Worm (Caenorhabditis elegans): ENCODE measurements around the gene Y57A10A.31.
A peak's percentile ranks its signal among the peaks of the same experiment; 100 is the strongest.

Gene Y57A10A.31

ce11 chrII:12260538-12260937 lies 28.6 kb upstream of the Y57A10A.31 start:
- TF ChIP-seq C16A3.4 (tag; optimal IDR thresholded peaks at IDR 0.05) (no peak), ceh-90 (tag; optimal IDR thresholded peaks at IDR 0.05) (no peak), C04F5.9 (tag; optimal IDR thresholded peaks at IDR 0.05) (no peak), C34B4.2 (tag; optimal IDR thresholded peaks at IDR 0.05) (no peak), ceh-8 (GFP tag; optimal IDR thresholded peaks at IDR 0.05) (peak; percentile 58), lir-3 (tag; optimal IDR thresholded peaks at IDR 0.05; ENCODE audit: poor library complexity) (no peak), vab-15 (tag; optimal IDR thresholded peaks at IDR 0.05) (no peak), nhr-47 (tag; optimal IDR thresholded peaks at IDR 0.05) (peak; percentile 29), ces-1 (GFP tag; optimal IDR thresholded peaks at IDR 0.05) (no peak), fkh-8 (tag; optimal IDR thresholded peaks at IDR 0.05) (peak; percentile 83), nhr-71 (tag; optimal IDR thresholded peaks at IDR 0.05) (peak; percentile 42), unc-86 (tag; optimal IDR thresholded peaks at IDR 0.05) (no peak)

- TF ChIP-seq snu-23 (GFP tag; optimal IDR thresholded peaks at IDR 0.05) (peak; percentile 23), pag-3 (tag; optimal IDR thresholded peaks at IDR 0.05; ENCODE audit: borderline replicate concordance, insufficient read depth) (peak; percentile 72), nhr-20 (tag; optimal IDR thresholded peaks at IDR 0.05) (peak; percentile 22), mab-9 (GFP tag; IDR thresholded peaks at IDR 0.05) (no peak), nhr-90 (tag; optimal IDR thresholded peaks at IDR 0.05; ENCODE audit: poor library complexity) (peak; percentile 20), mep-1 (tag; optimal IDR thresholded peaks at IDR 0.05) (peak; percentile 34), lin-13 (GFP tag; optimal IDR thresholded peaks at IDR 0.05) (no peak), tlp-1 (tag; optimal IDR thresholded peaks at IDR 0.05) (no peak), snpc-4 (tag; optimal IDR thresholded peaks at IDR 0.05) (no peak), nhr-85 (tag) (peak; percentile 68), blmp-1 (tag; optimal IDR thresholded peaks at IDR 0.05) (peak; percentile 85), nhr-71 (tag; optimal IDR thresholded peaks at IDR 0.05) (peak; percentile 14), lir-3 (tag; optimal IDR thresholded peaks at IDR 0.05; ENCODE audit: poor library complexity) (no peak), skn-1 (tag; optimal IDR thresholded peaks at IDR 0.05) (no peak)
Observed at ce11 chrII:12261147-12261821, 27.9 kb upstream of the Y57A10A.31 start.

DNA sequence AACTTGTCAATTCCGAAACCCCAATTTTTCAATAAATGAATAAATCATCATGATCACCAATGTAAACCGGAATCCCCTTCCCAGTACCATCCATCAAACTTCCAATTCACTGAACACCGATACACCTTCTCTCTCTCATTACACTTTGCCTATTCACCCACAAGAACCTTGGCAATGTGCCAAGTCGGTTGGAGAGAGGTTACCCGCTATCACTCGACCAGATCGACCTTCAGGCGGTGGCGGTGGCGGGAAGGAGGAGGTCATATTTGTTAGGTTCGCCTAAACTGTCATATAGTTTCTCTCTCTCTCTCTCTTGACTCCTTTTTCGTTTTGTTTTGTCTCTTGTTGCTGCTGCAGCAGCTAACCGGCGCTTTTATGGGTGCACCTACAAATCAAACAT lies 26.6 kb upstream of the Y57A10A.31 start:
- TF ChIP-seq aha-1 (tag; optimal IDR thresholded peaks at IDR 0.05): no peak
- no peak for TF ChIP-seq lin-13 (GFP tag; optimal IDR thresholded peaks at IDR 0.05)
- no peak for TF ChIP-seq tlp-1 (tag; optimal IDR thresholded peaks at IDR 0.05)
- no peak for TF ChIP-seq snpc-4 (tag; optimal IDR thresholded peaks at IDR 0.05)
- TF ChIP-seq lsy-2 (tag; optimal IDR thresholded peaks at IDR 0.05): peak in 1 of 2 experiments; percentile 20
- peak; percentile 51 for TF ChIP-seq nhr-71 (tag; optimal IDR thresholded peaks at IDR 0.05)
- no peak for TF ChIP-seq pag-3 (tag; optimal IDR thresholded peaks at IDR 0.05; ENCODE audit: borderline replicate concordance, insufficient read depth)
- TF ChIP-seq unc-30 (tag; optimal IDR thresholded peaks at IDR 0.05): no peak
- peak; percentile 33 for TF ChIP-seq nhr-47 (tag; optimal IDR thresholded peaks at IDR 0.05)
- TF ChIP-seq unc-62 (GFP tag; optimal IDR thresholded peaks at IDR 0.05): no peak
- no peak for TF ChIP-seq ces-1 (GFP tag; optimal IDR thresholded peaks at IDR 0.05)
- no peak for TF ChIP-seq hpl-2 (GFP tag; optimal IDR thresholded peaks at IDR 0.05)
- TF ChIP-seq nhr-84 (tag; optimal IDR thresholded peaks at IDR 0.05): no peak
- TF ChIP-seq C16A3.4 (tag; optimal IDR thresholded peaks at IDR 0.05): peak; percentile 32
- TF ChIP-seq C34B4.2 (tag; optimal IDR thresholded peaks at IDR 0.05): no peak
- no peak for TF ChIP-seq nhr-19 (GFP tag; conservative IDR thresholded peaks at IDR 0.05)
- TF ChIP-seq fkh-10 (GFP tag; optimal IDR thresholded peaks at IDR 0.05): no peak
- peak; percentile 77 for TF ChIP-seq blmp-1 (tag; optimal IDR thresholded peaks at IDR 0.05)
- peak; percentile 3 for TF ChIP-seq mep-1 (tag; optimal IDR thresholded peaks at IDR 0.05)
- TF ChIP-seq sox-4 (tag; optimal IDR thresholded peaks at IDR 0.05): no peak
- TF ChIP-seq isw-1 (GFP tag; IDR thresholded peaks at IDR 0.05): no peak
- TF ChIP-seq C04F5.9 (tag; optimal IDR thresholded peaks at IDR 0.05): no peak
- no peak for TF ChIP-seq alr-1 (tag; optimal IDR thresholded peaks at IDR 0.05; ENCODE audit: borderline replicate concordance)
- TF ChIP-seq elt-3 (tag; optimal IDR thresholded peaks at IDR 0.05): peak in 4 of 6 experiments; percentile 19 to 56 (median 48)
- TF ChIP-seq xbp-1 (tag; optimal IDR thresholded peaks at IDR 0.05): peak; percentile 12
- TF ChIP-seq snu-23 (GFP tag; optimal IDR thresholded peaks at IDR 0.05): peak; percentile 37
- TF ChIP-seq ama-1 (optimal IDR thresholded peaks at IDR 0.05): no peak
- TF ChIP-seq efl-1 (optimal IDR thresholded peaks at IDR 0.05): peak in 1 of 2 experiments; percentile 9
- TF ChIP-seq efl-1 (GFP tag; optimal IDR thresholded peaks at IDR 0.05 in 1 of 2): no peak
- TF ChIP-seq nhr-77 (tag; optimal IDR thresholded peaks at IDR 0.05): no peak
- TF ChIP-seq nhr-85 (tag): peak; percentile 95
- TF ChIP-seq nhr-20 (tag; optimal IDR thresholded peaks at IDR 0.05): peak; percentile 56
- no peak for TF ChIP-seq F16B12.6 (tag; optimal IDR thresholded peaks at IDR 0.05)
- TF ChIP-seq lin-35 (GFP tag; optimal IDR thresholded peaks at IDR 0.05): peak; percentile 38 to 46
- no peak for TF ChIP-seq rnt-1 (tag; optimal IDR thresholded peaks at IDR 0.05)
- TF ChIP-seq Y116A8C.19 (tag; optimal IDR thresholded peaks at IDR 0.05; ENCODE audit: borderline replicate concordance): no peak
- peak; percentile 9 to 36 (median 32) for TF ChIP-seq dpl-1 (GFP tag; optimal IDR thresholded peaks at IDR 0.05)
